Worm (Caenorhabditis elegans) whole organism, L3 larva: Measurements from ENCODE around the gene hse-5.
A peak's percentile ranks its signal among the peaks of the same experiment; 100 is the strongest.

Experiments
- R02D3.7 ChIP-seq: fragments of 150-350 bp; optimal IDR thresholded peaks from 2 replicates; lab custom pipeline; 2014; ENCODE audit warnings: missing biosample characterization, missing genetic modification characterization
- ZK546.5 ChIP-seq: sonication (generic microtip); optimal IDR thresholded peaks from 2 replicates; lab custom pipeline; 2017; ENCODE audit warnings: missing biosample characterization, missing genetic modification characterization
- aly-2 ChIP-seq: fragments of 150-350 bp; optimal IDR thresholded peaks from 2 replicates; lab custom pipeline; 2014; ENCODE audit warnings: missing biosample characterization, missing genetic modification characterization
- ama-1 ChIP-seq: fragments of 150-350 bp; optimal IDR thresholded peaks from 2 replicates; lab custom pipeline; 2018
- ceh-16 ChIP-seq: sonication (generic microtip); optimal IDR thresholded peaks from 2 replicates; lab custom pipeline; 2017; ENCODE audit warnings: missing biosample characterization, missing genetic modification characterization
- ceh-28 ChIP-seq: fragments of 150-350 bp; optimal IDR thresholded peaks from 2 replicates; lab custom pipeline; 2014; ENCODE audit warnings: missing biosample characterization, missing genetic modification reagents, missing genetic modification characterization
- ceh-82 ChIP-seq: fragments of 150-350 bp; optimal IDR thresholded peaks from 2 replicates; lab custom pipeline; 2014; ENCODE audit warnings: missing biosample characterization, missing genetic modification characterization
- ceh-9 ChIP-seq: sonication (generic microtip); optimal IDR thresholded peaks from 2 replicates; lab custom pipeline; 2018; ENCODE audit warnings: missing biosample characterization, missing genetic modification characterization
- daf-12 ChIP-seq: fragments of 150-350 bp; optimal IDR thresholded peaks from 2 replicates; lab custom pipeline; 2014; ENCODE audit warnings: missing biosample characterization, missing genetic modification reagents, missing genetic modification characterization
- egl-27 ChIP-seq: sonication (generic microtip); optimal IDR thresholded peaks from 4 replicates; lab custom pipeline; 2017; ENCODE audit warnings: missing biosample characterization, missing genetic modification reagents, missing genetic modification characterization
- egl-5 ChIP-seq: fragments of 150-350 bp; optimal IDR thresholded peaks from 2 replicates; lab custom pipeline; 2017; ENCODE audit warnings: missing biosample characterization, missing genetic modification reagents, missing genetic modification characterization, inconsistent platforms
- elt-1 ChIP-seq: fragments of 150-350 bp; optimal IDR thresholded peaks from 2 replicates; lab custom pipeline; 2014; ENCODE audit warnings: missing biosample characterization, missing genetic modification characterization
- elt-2 ChIP-seq: sonication (generic microtip); optimal IDR thresholded peaks from 2 replicates; lab custom pipeline; 2016; ENCODE audit warnings: missing genetic modification reagents, mild to moderate bottlenecking, missing genetic modification characterization, missing compliant biosample characterization
- elt-3 ChIP-seq, 3 experiments: fragments of 150-350 bp in 1 of 3; sonication (generic microtip) in 2 of 3; optimal IDR thresholded peaks; 2 replicates in 2 of 3; 4 replicates in 1 of 3; lab custom pipeline; 2014 to 2017; ENCODE audit warnings: missing biosample characterization in 3 of 3, missing genetic modification characterization in 3 of 3
- fkh-10 ChIP-seq: sonication (generic microtip); optimal IDR thresholded peaks from 2 replicates; lab custom pipeline; 2017; ENCODE audit warnings: missing biosample characterization, missing genetic modification reagents, missing genetic modification characterization
- fos-1 ChIP-seq: fragments of 150-350 bp; optimal IDR thresholded peaks from 2 replicates; lab custom pipeline; 2014; ENCODE audit warnings: missing biosample characterization, missing genetic modification characterization
- hmg-11 ChIP-seq: sonication (generic microtip); optimal IDR thresholded peaks from 2 replicates; lab custom pipeline; 2016; ENCODE audit warnings: missing genetic modification characterization, missing compliant biosample characterization
- lin-15B ChIP-seq: fragments of 150-350 bp; optimal IDR thresholded peaks from 2 replicates; lab custom pipeline; 2014; ENCODE audit warnings: missing biosample characterization, missing genetic modification characterization
- lin-39 ChIP-seq: fragments of 150-350 bp; optimal IDR thresholded peaks from 2 replicates; lab custom pipeline; 2018; ENCODE audit warnings: missing biosample characterization, missing genetic modification reagents, missing genetic modification characterization
- lsy-12 ChIP-seq: sonication (generic microtip); optimal IDR thresholded peaks from 2 replicates; lab custom pipeline; 2016; ENCODE audit warnings: mild to moderate bottlenecking, missing genetic modification characterization, missing compliant biosample characterization
- mdl-1 ChIP-seq: fragments of 150-350 bp; optimal IDR thresholded peaks from 2 replicates; lab custom pipeline; 2014; ENCODE audit warnings: missing biosample characterization, missing genetic modification characterization
- nfya-1 ChIP-seq: sonication (generic microtip); optimal IDR thresholded peaks from 2 replicates; lab custom pipeline; 2017; ENCODE audit warnings: missing genetic modification characterization, mild to moderate bottlenecking, missing compliant biosample characterization, antibody characterized with exemption, moderate library complexity; ENCODE audit not compliant: insufficient read depth
- nhr-11 ChIP-seq: fragments of 150-350 bp; optimal IDR thresholded peaks from 2 replicates; lab custom pipeline; 2014; ENCODE audit warnings: missing biosample characterization, missing genetic modification characterization
- nhr-23 ChIP-seq: fragments of 150-350 bp; optimal IDR thresholded peaks from 2 replicates; lab custom pipeline; 2014; ENCODE audit warnings: missing biosample characterization, missing genetic modification reagents, missing genetic modification characterization
- nhr-25 ChIP-seq: sonication (generic microtip); optimal IDR thresholded peaks from 2 replicates; lab custom pipeline; 2017; ENCODE audit warnings: missing biosample characterization, missing genetic modification characterization
- nhr-28 ChIP-seq: fragments of 150-350 bp; optimal IDR thresholded peaks from 2 replicates; lab custom pipeline; 2014; ENCODE audit warnings: missing biosample characterization, missing genetic modification characterization
- nhr-43 ChIP-seq: sonication (generic microtip); optimal IDR thresholded peaks from 2 replicates; lab custom pipeline; 2016; ENCODE audit warnings: mild to moderate bottlenecking, missing genetic modification characterization, missing compliant biosample characterization; ENCODE audit not compliant: poor library complexity, severe bottlenecking
- nhr-67 ChIP-seq: fragments of 150-350 bp; optimal IDR thresholded peaks from 2 replicates; lab custom pipeline; 2014; ENCODE audit warnings: missing biosample characterization, missing genetic modification characterization
- nhr-76 ChIP-seq: fragments of 150-350 bp; sonication (generic microtip); optimal IDR thresholded peaks from 5 replicates; lab custom pipeline; 2014; ENCODE audit warnings: missing biosample characterization, missing genetic modification characterization
- pha-4 ChIP-seq: fragments of 150-350 bp; optimal IDR thresholded peaks from 2 replicates; lab custom pipeline; 2014; ENCODE audit warnings: missing biosample characterization, missing genetic modification reagents, missing genetic modification characterization
- pqm-1 ChIP-seq: fragments of 150-350 bp; optimal IDR thresholded peaks from 2 replicates; lab custom pipeline; 2017; ENCODE audit warnings: missing biosample characterization, missing genetic modification characterization, inconsistent platforms
- sea-2 ChIP-seq: fragments of 150-350 bp; sonication (generic microtip); optimal IDR thresholded peaks from 4 replicates; lab custom pipeline; 2014; ENCODE audit warnings: missing biosample characterization, missing genetic modification reagents, missing genetic modification characterization
- skn-1 ChIP-seq: fragments of 150-350 bp; optimal IDR thresholded peaks from 2 replicates; lab custom pipeline; 2014; ENCODE audit warnings: missing biosample characterization, missing genetic modification characterization
- snpc-4 ChIP-seq: fragments of 150-350 bp; optimal IDR thresholded peaks from 2 replicates; lab custom pipeline; 2014; ENCODE audit warnings: missing biosample characterization, missing genetic modification characterization
- tbx-2 ChIP-seq: sonication (generic microtip); optimal IDR thresholded peaks from 2 replicates; lab custom pipeline; 2016; ENCODE audit warnings: mild to moderate bottlenecking, missing genetic modification characterization, missing compliant biosample characterization
- unc-39 ChIP-seq: sonication (generic microtip); optimal IDR thresholded peaks from 4 replicates; lab custom pipeline; 2017; ENCODE audit warnings: missing biosample characterization, missing genetic modification characterization
- unc-62 ChIP-seq: fragments of 150-350 bp; sonication (generic microtip); optimal IDR thresholded peaks from 4 replicates; lab custom pipeline; 2014; ENCODE audit warnings: missing biosample characterization, missing genetic modification reagents, missing genetic modification characterization
- zag-1 ChIP-seq: fragments of 150-350 bp; optimal IDR thresholded peaks from 2 replicates; lab custom pipeline; 2014; ENCODE audit warnings: missing biosample characterization, missing genetic modification characterization
- ztf-11 ChIP-seq: fragments of 150-350 bp; optimal IDR thresholded peaks from 2 replicates; lab custom pipeline; 2014; ENCODE audit warnings: missing biosample characterization, missing genetic modification characterization
- ztf-4 ChIP-seq: fragments of 150-350 bp; optimal IDR thresholded peaks from 2 replicates; lab custom pipeline; 2014; ENCODE audit warnings: missing biosample characterization, missing genetic modification characterization

hse-5 gene

ce11 chrIII:4328208-4328987 is 16.7 kb upstream of the hse-5 start:
- TF ChIP-seq nhr-23 (tag; lab: Kevin White, UChicago) (peak; percentile 77), fos-1 (tag; lab: Kevin White, UChicago) (no peak), elt-3 (tag; optimal IDR thresholded peaks at IDR 0.05; lab: Kevin White, UChicago) (peak in 2 of 3 experiments; percentile 13 to 98), nhr-11 (tag; lab: Kevin White, UChicago) (no peak), nhr-43 (tag; lab: Kevin White, UChicago) (peak; percentile 44), nfya-1 (peak; percentile 90), ZK546.5 (tag; lab: Kevin White, UChicago) (no peak)

DNA sequence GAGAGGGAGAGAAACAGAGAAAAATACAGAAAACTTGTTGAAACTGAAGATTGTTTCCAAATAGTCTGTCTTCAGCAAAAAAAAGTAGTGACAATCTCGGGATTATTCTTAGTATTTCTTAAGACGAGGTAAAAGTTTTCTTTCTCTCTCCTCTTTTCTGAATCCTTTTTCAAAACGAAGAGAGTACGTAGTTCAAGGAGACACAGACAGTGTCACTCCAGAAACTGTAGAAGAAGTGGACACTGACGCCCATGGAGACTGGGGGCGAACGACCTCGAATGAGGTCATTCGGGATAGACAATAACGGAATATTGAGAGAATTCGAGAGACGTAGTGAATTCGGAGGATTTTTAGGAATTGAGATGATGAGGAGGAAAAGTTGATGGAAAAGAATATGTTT is 14.2 kb upstream of the hse-5 start, which contains the start of gene gly-6:
TSS of gene gly-6 (minus strand) at position 245 of the 400 bp plus-strand sequence.
- TF ChIP-seq zag-1 (tag; lab: Kevin White, UChicago) = no peak
- TF ChIP-seq nhr-25 (tag; lab: Kevin White, UChicago) = peak; percentile 66
- TF ChIP-seq ceh-16 (tag; lab: Kevin White, UChicago) = no peak
- TF ChIP-seq nhr-23 (tag; lab: Kevin White, UChicago) = peak; percentile 76
- TF ChIP-seq aly-2 = no peak
- TF ChIP-seq ztf-11 = no peak
- TF ChIP-seq tbx-2 (tag; lab: Kevin White, UChicago) = no peak
- TF ChIP-seq elt-1 (tag; lab: Kevin White, UChicago) = no peak

ce11 chrIII:4332543-4333042 is 12.5 kb upstream of the hse-5 start, which contains the start of gene cdk-12:
Gene cdk-12, plus strand, starts transcription at chrIII:4332992.
- no peak for TF ChIP-seq fkh-10 (GFP tag; lab: Kevin White, UChicago)
- TF ChIP-seq ceh-28 (tag; lab: Kevin White, UChicago) = peak; percentile 22
- TF ChIP-seq nhr-23 (tag; lab: Kevin White, UChicago) = peak; percentile 16
- peak; percentile 34 for TF ChIP-seq hmg-11
- no peak for TF ChIP-seq zag-1 (tag; lab: Kevin White, UChicago)
- peak; percentile 63 for TF ChIP-seq snpc-4 (tag; lab: Kevin White, UChicago)
- no peak for TF ChIP-seq sea-2 (GFP tag; lab: Kevin White, UChicago)
- TF ChIP-seq mdl-1 (tag; lab: Kevin White, UChicago) = no peak
- peak; percentile 35 for TF ChIP-seq lin-39 (tag; lab: Kevin White, UChicago)
- no peak for TF ChIP-seq unc-39 (tag; lab: Kevin White, UChicago)
- TF ChIP-seq daf-12 = no peak
- TF ChIP-seq nfya-1 = peak; percentile 81
- no peak for TF ChIP-seq nhr-76
- TF ChIP-seq fos-1 (tag; lab: Kevin White, UChicago) = no peak
- no peak for TF ChIP-seq ama-1 (lab: Kevin White, UChicago)
- TF ChIP-seq pha-4 (tag; lab: Kevin White, UChicago) = peak; percentile 49
- TF ChIP-seq nhr-67 (tag; lab: Kevin White, UChicago) = no peak
- TF ChIP-seq nhr-11 (tag; lab: Kevin White, UChicago) = no peak
- no peak for TF ChIP-seq R02D3.7
- TF ChIP-seq elt-2 = peak; percentile 4
- peak; percentile 36 for TF ChIP-seq lin-15B (tag; lab: Kevin White, UChicago)

DNA sequence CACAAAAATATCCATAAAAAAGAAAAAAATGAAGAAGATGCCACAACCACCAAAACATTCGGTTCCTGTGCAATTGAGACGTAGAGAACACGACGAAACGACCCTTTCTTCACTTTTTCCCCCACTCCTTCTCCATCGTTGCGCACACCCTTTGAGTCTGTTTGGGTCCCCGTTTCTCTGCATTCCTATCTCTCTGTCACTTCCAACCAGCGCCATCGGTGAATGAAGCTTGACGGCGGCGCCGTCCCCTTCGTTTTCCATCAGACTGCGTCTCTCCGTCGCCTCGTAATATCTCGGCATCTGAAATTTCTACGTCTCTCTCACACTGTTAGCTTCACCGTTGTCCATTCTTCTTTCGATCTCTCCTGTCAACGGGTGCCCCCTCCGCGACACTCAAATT is 9.5 kb upstream of the hse-5 start:
- TF ChIP-seq pha-4 (tag; lab: Kevin White, UChicago) (no peak), snpc-4 (tag; lab: Kevin White, UChicago) (peak; percentile 10), ceh-82 (no peak), hmg-11 (peak; percentile 93), lin-39 (tag; lab: Kevin White, UChicago) (peak; percentile 48), egl-5 (tag; lab: Kevin White, UChicago) (peak; percentile 40), nfya-1 (peak; percentile 81), nhr-25 (tag; lab: Kevin White, UChicago) (peak; percentile 29), lin-15B (tag; lab: Kevin White, UChicago) (peak; percentile 13)

- peak; percentile 11 for TF ChIP-seq elt-2
- no peak for TF ChIP-seq fos-1 (tag; lab: Kevin White, UChicago)
- TF ChIP-seq ceh-82 = no peak
- TF ChIP-seq ceh-28 (tag; lab: Kevin White, UChicago) = no peak
- TF ChIP-seq tbx-2 (tag; lab: Kevin White, UChicago) = no peak
- TF ChIP-seq ztf-4 (tag; lab: Kevin White, UChicago) = no peak
- TF ChIP-seq egl-27 (tag; lab: Kevin White, UChicago) = no peak
- TF ChIP-seq snpc-4 (tag; lab: Kevin White, UChicago) = no peak
- peak; percentile 52 for TF ChIP-seq nfya-1
- TF ChIP-seq unc-62 (GFP tag; lab: Kevin White, UChicago) = no peak
- no peak for TF ChIP-seq sea-2 (GFP tag; lab: Kevin White, UChicago)
- no peak for TF ChIP-seq nhr-28 (tag; lab: Kevin White, UChicago)
- TF ChIP-seq egl-5 (tag; lab: Kevin White, UChicago) = no peak
- no peak for TF ChIP-seq lsy-12 (tag; lab: Kevin White, UChicago)
- no peak for TF ChIP-seq ceh-9 (tag; lab: Kevin White, UChicago)
- no peak for TF ChIP-seq skn-1 (tag; lab: Kevin White, UChicago)
- peak; percentile 40 for TF ChIP-seq nhr-43 (tag; lab: Kevin White, UChicago)
- TF ChIP-seq nhr-76 = no peak
- peak; percentile 42 for TF ChIP-seq pha-4 (tag; lab: Kevin White, UChicago)
- no peak for TF ChIP-seq aly-2
- TF ChIP-seq daf-12 = no peak
- no peak for TF ChIP-seq lin-39 (tag; lab: Kevin White, UChicago)
- no peak for TF ChIP-seq pqm-1 (tag; lab: Kevin White, UChicago)
- no peak for TF ChIP-seq ceh-16 (tag; lab: Kevin White, UChicago)
Observed at ce11 chrIII:4343070-4343469, 2.1 kb upstream of the hse-5 start, which contains the start of the genes B0285.3 and lcmt-1. Gene B0285.3, minus strand, starts transcription at chrIII:4343336. Gene lcmt-1, plus strand, starts transcription at chrIII:4343446.
